Worm (Caenorhabditis elegans): ENCODE measurements around the gene Y15E3A.3.

DNA sequence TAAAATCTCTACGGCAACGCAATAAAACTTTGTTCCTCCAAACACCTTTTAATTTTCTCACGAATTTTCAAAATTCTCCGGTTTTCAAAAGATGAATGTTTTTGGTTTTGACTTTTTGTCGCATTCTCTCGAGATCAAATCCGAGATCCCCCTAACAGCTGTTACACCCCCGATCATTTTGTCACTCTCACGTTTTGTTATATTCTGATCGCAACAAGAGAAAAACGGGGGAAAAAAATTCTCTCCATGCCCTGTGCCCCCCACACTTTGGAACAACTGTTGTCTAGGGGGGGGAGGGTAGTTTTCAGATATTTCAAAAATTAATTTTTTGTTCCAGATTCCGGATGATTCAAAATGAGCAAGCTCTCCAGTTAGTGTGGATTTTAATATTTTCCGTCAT lies 12.6 kb upstream of the Y15E3A.3 start:
- no peak for TF ChIP-seq ceh-39 (tag; optimal IDR thresholded peaks at IDR 0.05)
- no peak for TF ChIP-seq nhr-76 (tag; optimal IDR thresholded peaks at IDR 0.05)
- no peak for TF ChIP-seq ceh-83 (GFP tag; optimal IDR thresholded peaks at IDR 0.05)
- TF ChIP-seq sptf-1 (tag; optimal IDR thresholded peaks at IDR 0.05), result no peak
- no peak for TF ChIP-seq lsy-2 (tag; optimal IDR thresholded peaks at IDR 0.05)
- no peak for TF ChIP-seq ztf-11 (tag; optimal IDR thresholded peaks at IDR 0.05)
- TF ChIP-seq ces-1 (GFP tag; optimal IDR thresholded peaks at IDR 0.05), result no peak
- TF ChIP-seq blmp-1 (tag; optimal IDR thresholded peaks at IDR 0.05), result no peak
- no peak for TF ChIP-seq unc-39 (tag; optimal IDR thresholded peaks at IDR 0.05)
- TF ChIP-seq cnd-1 (tag; optimal IDR thresholded peaks at IDR 0.05), result no peak
- TF ChIP-seq unc-62 (GFP tag; optimal IDR thresholded peaks at IDR 0.05), result peak; percentile 21
- TF ChIP-seq elt-3 (tag; optimal IDR thresholded peaks at IDR 0.05), result no peak
- TF ChIP-seq mab-5 (tag; optimal IDR thresholded peaks at IDR 0.05), result no peak
- TF ChIP-seq snpc-4 (tag; optimal IDR thresholded peaks at IDR 0.05), result no peak

All from whole organism, mixed stage, embryonic.